Worm (Caenorhabditis elegans) whole organism, L4 larva: ENCODE measurements around the gene srz-12.
"Not testable (repeated sequence)": the region's sequence is repeated elsewhere in the genome, so short reads cannot be mapped to it uniquely, and the experiment has no call there.

Source experiments
- Y48G9A.11 ChIP-seq: fragments of 200-800 bp; sonication (Bioruptor generic); IDR thresholded peaks from 2 replicates; pipeline ENCODE4 v1.3.6; 2022; ENCODE audit warnings: missing genetic modification reagents, missing genetic modification characterization, missing compliant biosample characterization
- aha-1 ChIP-seq: fragments of 150-350 bp; peaks from one replicate; lab custom pipeline; 2014; ENCODE audit warnings: missing biosample characterization, missing genetic modification characterization
- ama-1 ChIP-seq: fragments of 150-350 bp; optimal IDR thresholded peaks from 2 replicates; lab custom pipeline; 2014; ENCODE audit warnings: inconsistent platforms, mixed read lengths
- attf-4 ChIP-seq: sonication (generic microtip); optimal IDR thresholded peaks from 3 replicates; lab custom pipeline; 2017; ENCODE audit warnings: missing biosample characterization, missing genetic modification characterization
- ceh-20 ChIP-seq: fragments of 200-800 bp; sonication (Bioruptor generic); IDR thresholded peaks from 2 replicates; pipeline ENCODE4 v1.3.6; 2022; ENCODE audit warnings: missing genetic modification reagents, missing genetic modification characterization, missing compliant biosample characterization
- ceh-28 ChIP-seq: fragments of 150-350 bp; optimal IDR thresholded peaks from 2 replicates; lab custom pipeline; 2014; ENCODE audit warnings: missing biosample characterization, missing genetic modification reagents, missing genetic modification characterization
- ces-1 ChIP-seq: fragments of 150-350 bp; sonication (generic microtip); optimal IDR thresholded peaks from 4 replicates; lab custom pipeline; 2014; ENCODE audit warnings: missing biosample characterization, missing genetic modification reagents, missing genetic modification characterization
- cey-2 ChIP-seq: sonication (generic microtip); optimal IDR thresholded peaks from 3 replicates; lab custom pipeline; 2017; ENCODE audit warnings: missing genetic modification characterization, mild to moderate bottlenecking, missing compliant biosample characterization, antibody characterized with exemption, borderline replicate concordance; ENCODE audit not compliant: insufficient read depth
- daf-19 ChIP-seq: fragments of 200-800 bp; sonication (Bioruptor generic); conservative IDR thresholded peaks from 2 replicates; pipeline ENCODE4 v1.3.6; 2022; ENCODE audit warnings: missing genetic modification characterization, missing compliant biosample characterization
- dve-1 ChIP-seq: sonication (generic microtip); optimal IDR thresholded peaks from 2 replicates; lab custom pipeline; 2017; ENCODE audit warnings: antibody characterized with exemption, mild to moderate bottlenecking, missing genetic modification characterization, missing compliant biosample characterization; ENCODE audit not compliant: insufficient read depth
- egl-43 ChIP-seq: fragments of 200-800 bp; sonication (Bioruptor generic); IDR thresholded peaks from 2 replicates; pipeline ENCODE4 v1.3.6; 2022; ENCODE audit warnings: missing genetic modification reagents, missing genetic modification characterization, missing compliant biosample characterization
- hlh-11 ChIP-seq: fragments of 200-800 bp; sonication (Bioruptor generic); optimal IDR thresholded peaks from 2 replicates; lab custom pipeline; 2018; ENCODE audit warnings: mild to moderate bottlenecking, missing genetic modification characterization, missing compliant biosample characterization
- jun-1 ChIP-seq: fragments of 150-350 bp; optimal IDR thresholded peaks from 2 replicates; lab custom pipeline; 2014; ENCODE audit warnings: missing biosample characterization, missing genetic modification reagents, missing genetic modification characterization
- lin-1 ChIP-seq: fragments of 200-800 bp; sonication (Bioruptor generic); IDR thresholded peaks from 2 replicates; pipeline ENCODE4 v1.3.6; 2022; ENCODE audit warnings: missing genetic modification reagents, missing genetic modification characterization, missing compliant biosample characterization
- madf-9 ChIP-seq: fragments of 200-800 bp; sonication (Bioruptor generic); conservative IDR thresholded peaks from 2 replicates; pipeline ENCODE4 v1.3.6; 2022; ENCODE audit warnings: missing genetic modification reagents, missing genetic modification characterization, missing compliant biosample characterization
- nhr-111 ChIP-seq: fragments of 200-800 bp; sonication (Bioruptor generic); optimal IDR thresholded peaks from 2 replicates; lab custom pipeline; 2018; ENCODE audit warnings: mild to moderate bottlenecking, missing genetic modification characterization, missing compliant biosample characterization
- nhr-237 ChIP-seq: sonication (generic microtip); optimal IDR thresholded peaks from 2 replicates; lab custom pipeline; 2017; ENCODE audit warnings: missing biosample characterization, missing genetic modification characterization
- nhr-28 ChIP-seq: fragments of 150-350 bp; optimal IDR thresholded peaks from 2 replicates; lab custom pipeline; 2014; ENCODE audit warnings: missing biosample characterization, missing genetic modification characterization
- nhr-41 ChIP-seq: fragments of 200-800 bp; sonication (Bioruptor generic); IDR thresholded peaks from 2 replicates; pipeline ENCODE4 v1.3.6; 2022; ENCODE audit warnings: missing genetic modification reagents, missing genetic modification characterization, missing compliant biosample characterization
- nhr-42 ChIP-seq: fragments of 200-800 bp; sonication (Bioruptor generic); IDR thresholded peaks from 2 replicates; pipeline ENCODE4 v1.3.6; 2022; ENCODE audit warnings: missing genetic modification characterization, missing compliant biosample characterization
- pha-4 ChIP-seq, 2 experiments: fragments of 150-350 bp in 1 of 2; fragments of 200-800 bp in 1 of 2; sonication (Bioruptor generic) in 1 of 2; IDR thresholded peaks in 1 of 2; optimal IDR thresholded peaks in 1 of 2; 2 replicates each; pipeline versions ENCODE4 v1.3.6 to Lab custom; 2014 to 2022; ENCODE audit warnings: missing genetic modification characterization in 2 of 2, missing genetic modification reagents in 2 of 2, missing biosample characterization in 1 of 2, missing compliant biosample characterization in 1 of 2
- php-3 ChIP-seq: fragments of 200-800 bp; sonication (Bioruptor generic); IDR thresholded peaks from 2 replicates; pipeline ENCODE4 v1.3.6; 2022; ENCODE audit warnings: missing genetic modification reagents, missing genetic modification characterization, missing compliant biosample characterization
- pqm-1 ChIP-seq: sonication (generic microtip); optimal IDR thresholded peaks from 2 replicates; lab custom pipeline; 2017; ENCODE audit warnings: missing biosample characterization, missing genetic modification characterization
- rbr-2 ChIP-seq: sonication (generic microtip); optimal IDR thresholded peaks from 2 replicates; lab custom pipeline; 2016; ENCODE audit warnings: missing genotype, missing genetic modification characterization, missing compliant biosample characterization
- sdz-12 ChIP-seq: fragments of 200-800 bp; sonication (Bioruptor generic); optimal IDR thresholded peaks from 2 replicates; lab custom pipeline; 2018; ENCODE audit warnings: mild to moderate bottlenecking, missing genetic modification characterization, missing compliant biosample characterization
- skn-1 ChIP-seq: fragments of 150-350 bp; optimal IDR thresholded peaks from 2 replicates; lab custom pipeline; 2014; ENCODE audit warnings: missing biosample characterization, missing genetic modification characterization
- snpc-4 ChIP-seq: fragments of 150-350 bp; optimal IDR thresholded peaks from 2 replicates; lab custom pipeline; 2014; ENCODE audit warnings: missing biosample characterization, missing genetic modification characterization
- spr-3 ChIP-seq: fragments of 200-800 bp; sonication (Bioruptor generic); optimal IDR thresholded peaks from 2 replicates; lab custom pipeline; 2018; ENCODE audit warnings: mild to moderate bottlenecking, missing genetic modification characterization, missing compliant biosample characterization
- unc-39 ChIP-seq: sonication (generic microtip); optimal IDR thresholded peaks from 2 replicates; lab custom pipeline; 2017; ENCODE audit warnings: missing biosample characterization, missing genetic modification characterization
- unc-62 ChIP-seq, 3 experiments: fragments of 150-350 bp in 1 of 3; sonication (generic microtip); optimal IDR thresholded peaks in 2 of 3; peaks in 1 of 3; 1 replicate in 1 of 3; 2 replicates in 2 of 3; lab custom pipeline; 2014 to 2017; ENCODE audit warnings: missing biosample characterization in 3 of 3, missing genetic modification characterization in 3 of 3, missing genetic modification reagents in 3 of 3, missing genotype in 1 of 3
- ztf-11 ChIP-seq: fragments of 150-350 bp; optimal IDR thresholded peaks from 2 replicates; lab custom pipeline; 2014; ENCODE audit warnings: missing biosample characterization, missing genetic modification characterization

srz-12 gene

ce11 chrV:15865839-15866238, 3.3 kb upstream of the srz-12 start, which contains the start of gene srh-293:
srh-293 (plus strand) TSS chrV:15866139.
- TF ChIP-seq nhr-42 (no peak), ztf-11 (tag; lab: Kevin White, UChicago) (no peak), nhr-237 (no peak), cey-2 (tag; lab: Kevin White, UChicago) (no peak), aha-1 (no peak), egl-43 (no peak)

- peak; percentile 46 for TF ChIP-seq aha-1
- no peak for TF ChIP-seq skn-1
- no peak for TF ChIP-seq ztf-11 (tag; lab: Kevin White, UChicago)
These were observed 543 bp upstream of the srz-12 start, which contains the start of gene srh-299 for ce11 chrV:15863042-15863441. srh-299 (plus strand) TSS chrV:15863342.

- TF ChIP-seq sdz-12 (GFP tag; lab: Kevin White, UChicago) (no peak), ama-1 (lab: Kevin White, UChicago) (no peak), lin-1 (GFP tag; lab: Robert Waterston, UW) (no peak), spr-3 (no peak), Y48G9A.11 (GFP tag; lab: Robert Waterston, UW) (no peak)
These were observed 4.2 kb downstream of the srz-12 start, which contains the start of gene srh-148 for ce11 chrV:15858292-15858691. srh-148 (minus strand) TSS chrV:15858392.

ce11 chrV:15850276-15850811, 12.2 kb downstream of the srz-12 start, which contains the start of gene srh-147:
srh-147 (minus strand) TSS chrV:15850326.
- TF ChIP-seq unc-62 (GFP tag; optimal IDR thresholded peaks at IDR 0.05 in 1 of 2; lab: Kevin White, UChicago) = peak in 1 of 2 experiments; percentile 48
- TF ChIP-seq unc-62 (tag; optimal IDR thresholded peaks at IDR 0.05; lab: Kevin White, UChicago) = not testable (repeated sequence)
- TF ChIP-seq, all 104 proteins: peak for 1; not testable (repeated sequence) for 103

ce11 chrV:15841095-15841494, 21.4 kb downstream of the srz-12 start, which contains the start of gene srh-149:
srh-149 (minus strand) TSS chrV:15841195.
- peak; percentile 51 for TF ChIP-seq aha-1
- TF ChIP-seq egl-43 = no peak

ce11 chrV:15833622-15834021, 28.9 kb downstream of the srz-12 start, which contains the start of gene srbc-54:
srbc-54 (minus strand) TSS chrV:15833722.
- TF ChIP-seq nhr-41 (GFP tag; lab: Robert Waterston, UW) (no peak), snpc-4 (tag; lab: Kevin White, UChicago) (no peak), rbr-2 (no peak), spr-3 (no peak), hlh-11 (tag; lab: Kevin White, UChicago) (no peak), ceh-20 (GFP tag; lab: Robert Waterston, UW) (no peak), attf-4 (tag; lab: Kevin White, UChicago) (no peak), pqm-1 (tag; lab: Kevin White, UChicago) (no peak), php-3 (GFP tag; lab: Robert Waterston, UW) (no peak), ceh-28 (tag; lab: Kevin White, UChicago) (no peak), nhr-28 (tag; lab: Kevin White, UChicago) (no peak), nhr-111 (no peak), dve-1 (tag; lab: Kevin White, UChicago) (no peak), pha-4 (GFP tag; IDR thresholded peaks at IDR 0.05; lab: Robert Waterston, UW) (no peak), pha-4 (tag; optimal IDR thresholded peaks at IDR 0.05; lab: Kevin White, UChicago) (no peak), daf-19 (no peak), ces-1 (no peak), madf-9 (GFP tag; lab: Robert Waterston, UW) (no peak), jun-1 (no peak), sdz-12 (GFP tag; lab: Kevin White, UChicago) (no peak), unc-39 (no peak)
